Worm (Caenorhabditis elegans): ENCODE measurements around the gene crp-1.

The crp-1 gene

DNA sequence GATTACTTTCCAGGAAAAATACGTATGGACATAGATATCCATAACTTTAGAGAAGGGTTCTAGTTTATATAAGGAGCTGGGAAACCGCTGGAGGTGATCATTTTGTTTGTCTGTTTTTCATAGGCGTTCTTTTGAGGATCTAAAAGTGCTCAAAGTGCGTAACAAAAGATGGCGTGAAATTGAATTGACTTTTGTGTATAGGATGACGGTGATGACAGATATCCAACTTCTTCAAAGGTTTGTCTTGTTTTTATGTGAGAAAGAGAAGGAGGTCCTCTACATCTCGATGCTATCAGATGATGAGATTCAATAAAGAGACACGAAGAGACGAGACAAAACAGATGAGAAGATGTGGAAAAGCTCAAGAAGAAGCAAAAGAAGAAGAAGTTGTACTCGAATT lies 38.3 kb downstream of the crp-1 start:
- TF ChIP-seq nhr-232 (tag; optimal IDR thresholded peaks at IDR 0.05): no peak
- TF ChIP-seq K09A11.1 (tag; optimal IDR thresholded peaks at IDR 0.05; ENCODE audit: insufficient read depth): no peak
- TF ChIP-seq eyg-1 (tag; optimal IDR thresholded peaks at IDR 0.05): no peak
- TF ChIP-seq dve-1 (tag; optimal IDR thresholded peaks at IDR 0.05): no peak
- no peak for TF ChIP-seq ahr-1 (tag; optimal IDR thresholded peaks at IDR 0.05)
- TF ChIP-seq nfya-1 (tag; optimal IDR thresholded peaks at IDR 0.05): no peak
- TF ChIP-seq pax-1 (tag; optimal IDR thresholded peaks at IDR 0.05): no peak
- TF ChIP-seq hlh-8 (tag; optimal IDR thresholded peaks at IDR 0.05): no peak
- no peak for TF ChIP-seq ceh-22 (tag; optimal IDR thresholded peaks at IDR 0.05)
- TF ChIP-seq sox-2 (GFP tag; IDR thresholded peaks at IDR 0.05): no peak
- TF ChIP-seq ceh-9 (tag; optimal IDR thresholded peaks at IDR 0.05): no peak
- no peak for TF ChIP-seq che-1 (tag; optimal IDR thresholded peaks at IDR 0.05)

DNA sequence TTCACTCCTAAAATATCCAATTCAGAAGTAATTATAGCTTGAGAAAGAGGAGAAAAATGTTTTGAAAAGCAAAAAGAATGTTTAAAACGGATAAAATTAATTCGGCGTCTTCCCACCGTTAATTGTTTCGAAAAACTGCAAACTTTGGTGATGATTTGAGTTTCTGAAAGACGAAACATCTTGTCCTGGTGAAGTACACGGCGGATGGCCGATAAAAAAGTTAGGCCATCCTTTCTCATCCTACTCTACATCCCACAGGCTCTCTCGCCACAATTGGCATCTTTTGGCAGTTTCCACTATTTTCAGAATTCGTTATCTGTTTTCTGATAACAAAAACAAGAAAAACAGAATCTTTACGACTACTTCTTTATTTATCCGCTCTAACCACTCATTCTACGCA lies 47.5 kb downstream of the crp-1 start, which contains the start of the genes C35A5.8 and hda-11:
Gene C35A5.8 (minus strand): TSS at position 7 of the 400 bp plus-strand sequence.
Gene hda-11 (plus strand): TSS at position 283 of the 400 bp plus-strand sequence.
- peak; percentile 7 for TF ChIP-seq hlh-6 (tag; optimal IDR thresholded peaks at IDR 0.05)
- no peak for TF ChIP-seq ceh-14 (tag; optimal IDR thresholded peaks at IDR 0.05)
- no peak for TF ChIP-seq ceh-48 (tag; optimal IDR thresholded peaks at IDR 0.05)
- TF ChIP-seq lin-11 (tag; optimal IDR thresholded peaks at IDR 0.05): no peak
- peak; percentile 78 for TF ChIP-seq elt-2 (tag; optimal IDR thresholded peaks at IDR 0.05)
- no peak for TF ChIP-seq sox-2 (GFP tag; IDR thresholded peaks at IDR 0.05)
- TF ChIP-seq elt-4 (tag; optimal IDR thresholded peaks at IDR 0.05): no peak
- no peak for TF ChIP-seq pqm-1 (tag; optimal IDR thresholded peaks at IDR 0.05)
- TF ChIP-seq fax-1 (tag; optimal IDR thresholded peaks at IDR 0.05): peak; percentile 39
- TF ChIP-seq ceh-34 (tag; optimal IDR thresholded peaks at IDR 0.05): peak; percentile 48
- TF ChIP-seq ama-1 (optimal IDR thresholded peaks at IDR 0.05): no peak
- TF ChIP-seq zip-5 (tag; optimal IDR thresholded peaks at IDR 0.05): peak; percentile 62
- TF ChIP-seq gmeb-2 (tag; optimal IDR thresholded peaks at IDR 0.05): no peak
- no peak for TF ChIP-seq ceh-24 (tag; optimal IDR thresholded peaks at IDR 0.05)
- TF ChIP-seq ceh-19 (GFP tag; optimal IDR thresholded peaks at IDR 0.05): peak; percentile 15
- peak; percentile 82 for TF ChIP-seq hlh-8 (tag; optimal IDR thresholded peaks at IDR 0.05)
- peak; percentile 22 for TF ChIP-seq sdc-2 (tag; optimal IDR thresholded peaks at IDR 0.05)
- no peak for TF ChIP-seq pha-4 (tag; optimal IDR thresholded peaks at IDR 0.05)
- no peak for TF ChIP-seq ahr-1 (tag; optimal IDR thresholded peaks at IDR 0.05)
- peak; percentile 96 for TF ChIP-seq C08G9.2 (tag; optimal IDR thresholded peaks at IDR 0.05)
- peak; percentile 52 for TF ChIP-seq fkh-6 (tag; optimal IDR thresholded peaks at IDR 0.05)
- TF ChIP-seq K09A11.1 (tag; optimal IDR thresholded peaks at IDR 0.05; ENCODE audit: insufficient read depth): no peak
- TF ChIP-seq nhr-232 (tag; optimal IDR thresholded peaks at IDR 0.05): no peak
- TF ChIP-seq ceh-45 (GFP tag; IDR thresholded peaks at IDR 0.05): no peak
- no peak for TF ChIP-seq syd-9 (tag; optimal IDR thresholded peaks at IDR 0.05)
- no peak for TF ChIP-seq K02D7.2 (tag; optimal IDR thresholded peaks at IDR 0.05)
- no peak for TF ChIP-seq dmd-4 (tag; optimal IDR thresholded peaks at IDR 0.05; ENCODE audit: borderline replicate concordance)
- TF ChIP-seq hlh-13 (GFP tag; optimal IDR thresholded peaks at IDR 0.05): no peak
- TF ChIP-seq Y22D7AL.16 (tag; optimal IDR thresholded peaks at IDR 0.05): no peak
- TF ChIP-seq C38D4.7 (GFP tag; optimal IDR thresholded peaks at IDR 0.05): no peak
- peak; percentile 8 for TF ChIP-seq nfya-1 (tag; optimal IDR thresholded peaks at IDR 0.05)
- no peak for TF ChIP-seq pax-1 (tag; optimal IDR thresholded peaks at IDR 0.05)
- no peak for TF ChIP-seq pha-2 (tag; optimal IDR thresholded peaks at IDR 0.05)
- peak; percentile 63 for TF ChIP-seq lim-6 (tag; optimal IDR thresholded peaks at IDR 0.05)
- TF ChIP-seq ceh-18 (tag; optimal IDR thresholded peaks at IDR 0.05): peak; percentile 15
- TF ChIP-seq rnt-1 (tag; optimal IDR thresholded peaks at IDR 0.05): peak; percentile 60
- TF ChIP-seq tbx-2 (tag; optimal IDR thresholded peaks at IDR 0.05): peak; percentile 90
- TF ChIP-seq fkh-10 (GFP tag; optimal IDR thresholded peaks at IDR 0.05): no peak
- peak; percentile 88 for TF ChIP-seq ref-2 (tag; optimal IDR thresholded peaks at IDR 0.05)
- TF ChIP-seq ztf-16 (tag; optimal IDR thresholded peaks at IDR 0.05): no peak
- TF ChIP-seq unc-42 (tag; optimal IDR thresholded peaks at IDR 0.05): peak; percentile 22
- TF ChIP-seq eyg-1 (tag; optimal IDR thresholded peaks at IDR 0.05): no peak
- no peak for TF ChIP-seq sox-4 (tag; optimal IDR thresholded peaks at IDR 0.05)
- TF ChIP-seq dve-1 (tag; optimal IDR thresholded peaks at IDR 0.05): no peak
- peak; percentile 88 for TF ChIP-seq tbx-7 (tag; optimal IDR thresholded peaks at IDR 0.05)
- TF ChIP-seq hlh-15 (tag; optimal IDR thresholded peaks at IDR 0.05): peak; percentile 1
- TF ChIP-seq ceh-30 (tag; optimal IDR thresholded peaks at IDR 0.05): no peak
- no peak for TF ChIP-seq che-1 (tag; optimal IDR thresholded peaks at IDR 0.05)
- no peak for TF ChIP-seq unc-55 (GFP tag; optimal IDR thresholded peaks at IDR 0.05)

Data from whole organism, late embryonic.